Fruit fly (Drosophila melanogaster): ENCODE results near the gene CG17258.

CG17258 gene

dm6 chr2L:3003399-3003798 lies 31.7 kb downstream of the CG17258 start (continued):
- TF ChIP-seq CG4707 (GFP tag; optimal IDR thresholded peaks at IDR 0.05) (peak; percentile 70), Aef1 (GFP tag; IDR thresholded peaks at IDR 0.05) (0 out of 3 replicates have a peak, but pooled peaks have one; percentile 29), HHEX (GFP tag; optimal IDR thresholded peaks at IDR 0.05) (peak; percentile 55), hkb (optimal IDR thresholded peaks at IDR 0.05) (no peak), hkb (GFP tag; IDR thresholded peaks at IDR 0.05) (0 out of 2 replicates have a peak, but pooled peaks have one; percentile 55), bcd (GFP tag; optimal IDR thresholded peaks at IDR 0.05) (peak; percentile 1), CG4404 (GFP tag; IDR thresholded peaks at IDR 0.05) (no peak), CG3407 (GFP tag; optimal IDR thresholded peaks at IDR 0.05) (peak; percentile 52), CG14014 (GFP tag; IDR thresholded peaks at IDR 0.05) (peak; percentile 8; the same call in 1 of the 2 replicates), cato (GFP tag; optimal IDR thresholded peaks at IDR 0.05; ENCODE audit: borderline replicate concordance) (no peak), CG17385 (GFP tag; optimal IDR thresholded peaks at IDR 0.05) (peak; percentile 59), CG7745 (tag; optimal IDR thresholded peaks at IDR 0.05) (no peak), bab2 (GFP tag; optimal IDR thresholded peaks at IDR 0.05) (peak; percentile 59), sisA (GFP tag; IDR thresholded peaks at IDR 0.05) (peak; percentile 29; the same call in 1 of the 2 replicates), grau (tag; optimal IDR thresholded peaks at IDR 0.05) (peak; percentile 57), CG11695 (GFP tag; IDR thresholded peaks at IDR 0.05) (0 out of 3 replicates have a peak, but pooled peaks have one; percentile 26), h (optimal IDR thresholded peaks at IDR 0.05) (no peak), Vsx1 (GFP tag; optimal IDR thresholded peaks at IDR 0.05) (no peak), Dll (GFP tag; IDR thresholded peaks at IDR 0.05; ENCODE audit: partially characterized antibody) (no peak), CG1233 (GFP tag; optimal IDR thresholded peaks at IDR 0.05) (peak; percentile 56), dan (GFP tag; IDR thresholded peaks at IDR 0.05) (no peak), bbx (GFP tag; IDR thresholded peaks at IDR 0.05; ENCODE audit: partially characterized antibody) (no peak), CG2202 (tag; optimal IDR thresholded peaks at IDR 0.05) (peak; percentile 4), CG2875 (GFP tag; optimal IDR thresholded peaks at IDR 0.05) (peak; percentile 70), Camta (GFP tag; optimal IDR thresholded peaks at IDR 0.05) (peak; percentile 19), CG8290 (GFP tag; optimal IDR thresholded peaks at IDR 0.05) (no peak), CG8290 (tag; optimal IDR thresholded peaks at IDR 0.05) (peak in 1 of 2 experiments; percentile 61), gce (GFP tag; IDR thresholded peaks at IDR 0.05) (0 out of 3 replicates have a peak, but pooled peaks have one; percentile 37), CG14050 (GFP tag; IDR thresholded peaks at IDR 0.05) (0 out of 3 replicates have a peak, but pooled peaks have one; percentile 21), nmo (GFP tag; optimal IDR thresholded peaks at IDR 0.05) (peak; percentile 63), Dek (tag; optimal IDR thresholded peaks at IDR 0.05) (peak; percentile 28), Chrac-16 (GFP tag; optimal IDR thresholded peaks at IDR 0.05) (no peak), CG16863 (GFP tag; optimal IDR thresholded peaks at IDR 0.05) (peak; percentile 40), NfI (GFP tag; optimal IDR thresholded peaks at IDR 0.05) (peak; percentile 26), CG12071 (GFP tag; optimal IDR thresholded peaks at IDR 0.05) (peak; percentile 68), CG8281 (tag; optimal IDR thresholded peaks at IDR 0.05) (peak; percentile 15), run (tag; optimal IDR thresholded peaks at IDR 0.05) (peak; percentile 56), CG18619 (GFP tag; optimal IDR thresholded peaks at IDR 0.05) (peak; percentile 13), Fer3 (tag; optimal IDR thresholded peaks at IDR 0.05) (peak; percentile 33), CG12299 (tag; optimal IDR thresholded peaks at IDR 0.05) (no peak), CG8388 (GFP tag; optimal IDR thresholded peaks at IDR 0.05) (peak; percentile 71), gfzf (GFP tag; optimal IDR thresholded peaks at IDR 0.05) (no peak), usp (GFP tag; optimal IDR thresholded peaks at IDR 0.05) (no peak), caup (GFP tag; optimal IDR thresholded peaks at IDR 0.05; ENCODE audit: severe bottlenecking) (no peak), H2.0 (GFP tag; IDR thresholded peaks at IDR 0.05) (0 out of 2 replicates have a peak, but pooled peaks have one; percentile 25), toy (GFP tag; IDR thresholded peaks at IDR 0.05) (no peak), zfh1 (GFP tag; IDR thresholded peaks at IDR 0.05) (0 out of 3 replicates have a peak, but pooled peaks have one; percentile 32), slbo (GFP tag; IDR thresholded peaks at IDR 0.05) (no peak), luna (GFP tag; optimal IDR thresholded peaks at IDR 0.05) (no peak), ken (GFP tag; IDR thresholded peaks at IDR 0.05) (peak; percentile 46; the same call in 1 of the 3 replicates), so (GFP tag; IDR thresholded peaks at IDR 0.05) (no peak)
